Worm (Caenorhabditis elegans) whole organism, midembryonic: ENCODE measurements around the gene nlp-80.
A peak's percentile ranks its signal among the peaks of the same experiment; 100 is the strongest.

ENCODE experiments used
- T22C8.4 ChIP-seq: fragments of 200-800 bp; sonication (Bioruptor generic); IDR thresholded peaks from 2 replicates; pipeline ENCODE4 v1.3.6; 2022; ENCODE audit warnings: missing genetic modification characterization, missing compliant biosample characterization
- cog-1 ChIP-seq: sonication (generic microtip); optimal IDR thresholded peaks from 2 replicates; lab custom pipeline; 2016; ENCODE audit warnings: missing genetic modification characterization, missing compliant biosample characterization
- flt-1 ChIP-seq: fragments of 200-800 bp; sonication (Bioruptor generic); IDR thresholded peaks from 2 replicates; pipeline ENCODE4 v1.3.6; 2022; ENCODE audit warnings: missing genetic modification characterization, missing compliant biosample characterization
- klf-2 ChIP-seq: fragments of 200-800 bp; sonication (Bioruptor generic); conservative IDR thresholded peaks from 2 replicates; pipeline ENCODE4 v1.3.6; 2022; ENCODE audit warnings: missing genetic modification reagents, missing genetic modification characterization, missing compliant biosample characterization
- med-1 ChIP-seq: sonication (generic microtip); optimal IDR thresholded peaks from 2 replicates; lab custom pipeline; 2017; ENCODE audit warnings: missing genetic modification characterization, mild to moderate bottlenecking, missing compliant biosample characterization, antibody characterized with exemption, missing genetic modification reagents; ENCODE audit not compliant: insufficient read depth
- ref-1 ChIP-seq: fragments of 200-800 bp; sonication (Bioruptor generic); conservative IDR thresholded peaks from 2 replicates; pipeline ENCODE4 v1.3.6; 2022; ENCODE audit warnings: missing genetic modification reagents, missing genetic modification characterization, missing compliant biosample characterization
- tab-1 ChIP-seq: fragments of 200-800 bp; sonication (Bioruptor generic); IDR thresholded peaks from 2 replicates; pipeline ENCODE4 v1.3.6; 2022; ENCODE audit warnings: missing genetic modification characterization, missing compliant biosample characterization
- ztf-23 ChIP-seq: fragments of 200-800 bp; sonication (Bioruptor generic); IDR thresholded peaks from 2 replicates; pipeline ENCODE4 v1.3.6; 2022; ENCODE audit warnings: missing genetic modification reagents, missing genetic modification characterization, missing compliant biosample characterization
- ztf-29 ChIP-seq: fragments of 200-800 bp; sonication (Bioruptor generic); IDR thresholded peaks from 2 replicates; pipeline ENCODE4 v1.3.6; 2022; ENCODE audit warnings: missing genetic modification reagents, missing genetic modification characterization, missing compliant biosample characterization

nlp-80 gene

ce11 chrV:11075209-11076027 lies 10.0 kb upstream of the nlp-80 start:
- TF ChIP-seq tab-1 (GFP tag; lab: Robert Waterston, UW) (no peak), flt-1 (GFP tag; lab: Robert Waterston, UW) (peak; percentile 48; the same call in 1 of the 2 replicates), ztf-29 (GFP tag; lab: Robert Waterston, UW) (no peak), cog-1 (tag; lab: Kevin White, UChicago) (no peak), ztf-23 (GFP tag; lab: Robert Waterston, UW) (no peak), T22C8.4 (GFP tag; lab: Robert Waterston, UW) (no peak)

- peak; percentile 35 for TF ChIP-seq cog-1 (tag; lab: Kevin White, UChicago)
- TF ChIP-seq tab-1 (GFP tag; lab: Robert Waterston, UW), result no peak
Observed at ce11 chrV:11074448-11074847, 9.0 kb upstream of the nlp-80 start, which contains the start of gene act-3. act-3 (minus strand) TSS chrV:11074498.

ce11 chrV:11073354-11073753 lies 7.9 kb upstream of the nlp-80 start:
- TF ChIP-seq med-1 (GFP tag; lab: Kevin White, UChicago) (no peak), klf-2 (GFP tag; lab: Robert Waterston, UW) (no peak), ztf-23 (GFP tag; lab: Robert Waterston, UW) (no peak), T22C8.4 (GFP tag; lab: Robert Waterston, UW) (no peak), ref-1 (GFP tag; lab: Robert Waterston, UW) (no peak)

- no peak for TF ChIP-seq T22C8.4 (GFP tag; lab: Robert Waterston, UW)
- TF ChIP-seq ztf-23 (GFP tag; lab: Robert Waterston, UW), result no peak
- no peak for TF ChIP-seq ztf-29 (GFP tag; lab: Robert Waterston, UW)
- TF ChIP-seq cog-1 (tag; lab: Kevin White, UChicago), result no peak
- TF ChIP-seq tab-1 (GFP tag; lab: Robert Waterston, UW), result no peak
- no peak for TF ChIP-seq flt-1 (GFP tag; lab: Robert Waterston, UW)
- TF ChIP-seq med-1 (GFP tag; lab: Kevin White, UChicago), result no peak
Observed at ce11 chrV:11071453-11071852, 6.0 kb upstream of the nlp-80 start.

- TF ChIP-seq T22C8.4 (GFP tag; lab: Robert Waterston, UW), result no peak
- TF ChIP-seq med-1 (GFP tag; lab: Kevin White, UChicago), result no peak
- no peak for TF ChIP-seq ztf-23 (GFP tag; lab: Robert Waterston, UW)
- no peak for TF ChIP-seq klf-2 (GFP tag; lab: Robert Waterston, UW)
Observed at ce11 chrV:11070388-11070787, 5.0 kb upstream of the nlp-80 start.

ce11 chrV:11069277-11069676 lies 3.9 kb upstream of the nlp-80 start, which contains the start of gene T04C12.8:
T04C12.8 (minus strand) TSS chrV:11069358.
- no peak for TF ChIP-seq ref-1 (GFP tag; lab: Robert Waterston, UW)
- TF ChIP-seq ztf-23 (GFP tag; lab: Robert Waterston, UW), result no peak
- TF ChIP-seq med-1 (GFP tag; lab: Kevin White, UChicago), result no peak
- TF ChIP-seq tab-1 (GFP tag; lab: Robert Waterston, UW), result no peak
- TF ChIP-seq ztf-29 (GFP tag; lab: Robert Waterston, UW), result no peak
- TF ChIP-seq cog-1 (tag; lab: Kevin White, UChicago), result no peak
- no peak for TF ChIP-seq klf-2 (GFP tag; lab: Robert Waterston, UW)
- no peak for TF ChIP-seq flt-1 (GFP tag; lab: Robert Waterston, UW)
- TF ChIP-seq T22C8.4 (GFP tag; lab: Robert Waterston, UW), result no peak

ce11 chrV:11063115-11063514 lies 2.3 kb downstream of the nlp-80 start, which contains the start of gene T04C12.9:
T04C12.9 (minus strand) TSS chrV:11063215.
- TF ChIP-seq T22C8.4 (GFP tag; lab: Robert Waterston, UW) (no peak), tab-1 (GFP tag; lab: Robert Waterston, UW) (no peak), cog-1 (tag; lab: Kevin White, UChicago) (no peak), flt-1 (GFP tag; lab: Robert Waterston, UW) (no peak), med-1 (GFP tag; lab: Kevin White, UChicago) (no peak), ztf-29 (GFP tag; lab: Robert Waterston, UW) (no peak), klf-2 (GFP tag; lab: Robert Waterston, UW) (no peak), ztf-23 (GFP tag; lab: Robert Waterston, UW) (no peak), ref-1 (GFP tag; lab: Robert Waterston, UW) (no peak)

ce11 chrV:11061887-11062286 lies 3.5 kb downstream of the nlp-80 start:
- no peak for TF ChIP-seq T22C8.4 (GFP tag; lab: Robert Waterston, UW)
- no peak for TF ChIP-seq flt-1 (GFP tag; lab: Robert Waterston, UW)
- no peak for TF ChIP-seq cog-1 (tag; lab: Kevin White, UChicago)
- TF ChIP-seq ztf-29 (GFP tag; lab: Robert Waterston, UW), result no peak
- TF ChIP-seq ztf-23 (GFP tag; lab: Robert Waterston, UW), result no peak
- no peak for TF ChIP-seq med-1 (GFP tag; lab: Kevin White, UChicago)
- no peak for TF ChIP-seq klf-2 (GFP tag; lab: Robert Waterston, UW)
- TF ChIP-seq tab-1 (GFP tag; lab: Robert Waterston, UW), result no peak
- no peak for TF ChIP-seq ref-1 (GFP tag; lab: Robert Waterston, UW)

ce11 chrV:11060239-11060984 lies 5.0 kb downstream of the nlp-80 start, which contains the start of gene T04C12.11:
T04C12.11 (minus strand) TSS chrV:11060289.
- TF ChIP-seq med-1 (GFP tag; lab: Kevin White, UChicago) (no peak), ref-1 (GFP tag; lab: Robert Waterston, UW) (no peak), T22C8.4 (GFP tag; lab: Robert Waterston, UW) (no peak), tab-1 (GFP tag; lab: Robert Waterston, UW) (no peak), ztf-29 (GFP tag; lab: Robert Waterston, UW) (no peak), flt-1 (GFP tag; lab: Robert Waterston, UW) (no peak), klf-2 (GFP tag; lab: Robert Waterston, UW) (no peak), cog-1 (tag; lab: Kevin White, UChicago) (no peak), ztf-23 (GFP tag; lab: Robert Waterston, UW) (no peak)
